Fruit fly (Drosophila melanogaster): ENCODE measurements around the gene twit.

Gene twit

dm6 chr2L:20824136-20824789 is 28.1 kb upstream of the twit start (continued):
- no peak for TF ChIP-seq GATAe (GFP tag; conservative IDR thresholded peaks at IDR 0.05)
- TF ChIP-seq chm (GFP tag; IDR thresholded peaks at IDR 0.05) = no peak
- TF ChIP-seq ATbp (GFP tag; optimal IDR thresholded peaks at IDR 0.05) = no peak
- no peak for TF ChIP-seq CG3847 (GFP tag; IDR thresholded peaks at IDR 0.05)
- TF ChIP-seq CG17568 (GFP tag; optimal IDR thresholded peaks at IDR 0.05) = peak; percentile 7
- no peak for TF ChIP-seq Ets97D (GFP tag; optimal IDR thresholded peaks at IDR 0.05)
- peak; percentile 44 for TF ChIP-seq sd (tag; optimal IDR thresholded peaks at IDR 0.05)
- TF ChIP-seq Sry-δ (GFP tag; optimal IDR thresholded peaks at IDR 0.05) = no peak
- peak in 1 of 2 experiments; percentile 53 for TF ChIP-seq eve (GFP tag; optimal IDR thresholded peaks at IDR 0.05)
- no peak for TF ChIP-seq NC2α (GFP tag; optimal IDR thresholded peaks at IDR 0.05)
- no peak for TF ChIP-seq z (GFP tag; IDR thresholded peaks at IDR 0.05)
- TF ChIP-seq Trl (optimal IDR thresholded peaks at IDR 0.05) = peak; percentile 23 to 61
- TF ChIP-seq Trl (GFP tag; optimal IDR thresholded peaks at IDR 0.05) = no peak
- no peak for TF ChIP-seq zen2 (GFP tag; IDR thresholded peaks at IDR 0.05; ENCODE audit: partially characterized antibody)
- no peak for TF ChIP-seq CG2875 (GFP tag; optimal IDR thresholded peaks at IDR 0.05)
- TF ChIP-seq exex (tag; optimal IDR thresholded peaks at IDR 0.05) = peak; percentile 23
- TF ChIP-seq CG12071 (GFP tag; optimal IDR thresholded peaks at IDR 0.05) = no peak
- no peak for TF ChIP-seq pan (optimal IDR thresholded peaks at IDR 0.05)
- TF ChIP-seq pan (GFP tag; optimal IDR thresholded peaks at IDR 0.05 in 1 of 2, IDR thresholded peaks at IDR 0.05 in 1 of 2) = no peak
- 0 out of 4 replicates have a peak, but pooled peaks have one; percentile 6 for TF ChIP-seq chinmo (GFP tag; IDR thresholded peaks at IDR 0.05; ENCODE audit: partially characterized antibody)
- TF ChIP-seq CG6765 (GFP tag; optimal IDR thresholded peaks at IDR 0.05) = peak; percentile 28
- no peak for TF ChIP-seq CG3838 (GFP tag; optimal IDR thresholded peaks at IDR 0.05)
- no peak for TF ChIP-seq B-H2 (GFP tag; optimal IDR thresholded peaks at IDR 0.05)
- TF ChIP-seq CG18011 (GFP tag; optimal IDR thresholded peaks at IDR 0.05) = no peak
- no peak for TF ChIP-seq CG6813 (GFP tag; optimal IDR thresholded peaks at IDR 0.05)
- no peak for TF ChIP-seq NFAT (GFP tag; IDR thresholded peaks at IDR 0.05)
- no peak for TF ChIP-seq otp (GFP tag; IDR thresholded peaks at IDR 0.05)
- no peak for TF ChIP-seq lola (GFP tag; optimal IDR thresholded peaks at IDR 0.05)
- TF ChIP-seq CG13287 (GFP tag; IDR thresholded peaks at IDR 0.05; ENCODE audit: partially characterized antibody) = no peak
- TF ChIP-seq NC2β (GFP tag; optimal IDR thresholded peaks at IDR 0.05) = no peak
- TF ChIP-seq Optix (GFP tag; IDR thresholded peaks at IDR 0.05) = no peak
- TF ChIP-seq CoRest (tag; optimal IDR thresholded peaks at IDR 0.05) = no peak
- TF ChIP-seq onecut (GFP tag; IDR thresholded peaks at IDR 0.05) = no peak
- no peak for TF ChIP-seq CG10543 (GFP tag; optimal IDR thresholded peaks at IDR 0.05)
- no peak for TF ChIP-seq Ptx1 (GFP tag; IDR thresholded peaks at IDR 0.05)
- TF ChIP-seq CG4328 (GFP tag; optimal IDR thresholded peaks at IDR 0.05) = no peak
- peak; percentile 7 for TF ChIP-seq grau (tag; optimal IDR thresholded peaks at IDR 0.05)
- peak; percentile 60 for TF ChIP-seq Med (GFP tag)
- no peak for TF ChIP-seq CG6254 (GFP tag; optimal IDR thresholded peaks at IDR 0.05)
- TF ChIP-seq schlank (tag; optimal IDR thresholded peaks at IDR 0.05) = no peak
- no peak for TF ChIP-seq Hr39 (optimal IDR thresholded peaks at IDR 0.05)
- TF ChIP-seq CG33213 (GFP tag; optimal IDR thresholded peaks at IDR 0.05) = no peak
- TF ChIP-seq nau (GFP tag; optimal IDR thresholded peaks at IDR 0.05) = no peak
- no peak; the same call in 1 of the 2 replicates for TF ChIP-seq CG32532 (GFP tag; IDR thresholded peaks at IDR 0.05)
- TF ChIP-seq gem (tag; optimal IDR thresholded peaks at IDR 0.05) = peak; percentile 4
- no peak for TF ChIP-seq ttk (GFP tag; IDR thresholded peaks at IDR 0.05)
- no peak for TF ChIP-seq Dek (tag; optimal IDR thresholded peaks at IDR 0.05)
- no peak for TF ChIP-seq CG12299 (tag; optimal IDR thresholded peaks at IDR 0.05)
- TF ChIP-seq CG8290 (GFP tag; optimal IDR thresholded peaks at IDR 0.05) = no peak
- TF ChIP-seq CG8290 (tag; optimal IDR thresholded peaks at IDR 0.05) = peak in 1 of 2 experiments; percentile 15
- no peak for TF ChIP-seq CG2129 (GFP tag; IDR thresholded peaks at IDR 0.05; ENCODE audit: partially characterized antibody)

All from whole organism, embryonic.